Fruit fly (Drosophila melanogaster) whole organism, embryonic: ENCODE measurements around the gene CG13364.
A peak's percentile ranks its signal among the peaks of the same experiment; 100 is the strongest.

ENCODE experiments used
- CG11398 ChIP-seq: fragments of 200-800 bp; sonication (Bioruptor generic); optimal IDR thresholded peaks from 2 replicates; lab custom pipeline; 2016; ENCODE audit warnings: missing biosample characterization, missing genetic modification characterization
- CG12219 ChIP-seq: fragments of 200-800 bp; sonication (Bioruptor generic); optimal IDR thresholded peaks from 3 replicates; lab custom pipeline; 2018; ENCODE audit warnings: missing biosample characterization, mild to moderate bottlenecking, missing genetic modification characterization
- CG13624 ChIP-seq: fragments of 200-800 bp; sonication (Bioruptor generic); optimal IDR thresholded peaks from 2 replicates; lab custom pipeline; 2016; ENCODE audit warnings: missing biosample characterization, missing genetic modification characterization
- CG14441 ChIP-seq: fragments of 200-800 bp; sonication (Bioruptor generic); IDR thresholded peaks from 2 replicates; pipeline ENCODE4 v1.3.6; 2022; ENCODE audit warnings: missing biosample characterization, missing genetic modification characterization
- CG14667 ChIP-seq: fragments of 200-800 bp; sonication (Bioruptor generic); IDR thresholded peaks from 2 replicates; pipeline ENCODE4 v1.3.6; 2022; ENCODE audit warnings: missing biosample characterization, missing genetic modification characterization
- CG15073 ChIP-seq: fragments of 200-800 bp; sonication (Bioruptor generic); optimal IDR thresholded peaks from 2 replicates; lab custom pipeline; 2016; ENCODE audit warnings: missing biosample characterization, missing genetic modification characterization
- CG15514 ChIP-seq: fragments of 200-800 bp; sonication (Bioruptor generic); optimal IDR thresholded peaks from 3 replicates; lab custom pipeline; 2017; ENCODE audit warnings: missing biosample characterization, missing genetic modification characterization, mild to moderate bottlenecking, moderate library complexity, missing genetic modification reagents
- CG17829 ChIP-seq: fragments of 200-800 bp; optimal IDR thresholded peaks from 2 replicates; lab custom pipeline; 2019; ENCODE audit warnings: missing biosample characterization, mild to moderate bottlenecking, missing genetic modification characterization, moderate library complexity
- CG2129 ChIP-seq: fragments of 200-800 bp; sonication (Bioruptor generic); IDR thresholded peaks from 2 replicates; pipeline ENCODE4 v1.3.6; 2022; ENCODE audit warnings: missing biosample characterization, missing genetic modification characterization; ENCODE audit not compliant: partially characterized antibody
- CG2199 ChIP-seq: fragments of 200-800 bp; sonication (Bioruptor generic); IDR thresholded peaks from 3 replicates; pipeline ENCODE4 v1.3.6; 2022; ENCODE audit warnings: missing biosample characterization, missing genetic modification characterization
- CG2889 ChIP-seq: fragments of 200-800 bp; sonication (Bioruptor generic); IDR thresholded peaks from 3 replicates; pipeline ENCODE4 v1.3.6; 2022; ENCODE audit warnings: missing biosample characterization, missing genetic modification characterization
- CG34376 ChIP-seq: fragments of 200-800 bp; sonication (Bioruptor generic); optimal IDR thresholded peaks from 2 replicates; lab custom pipeline; 2018; ENCODE audit warnings: missing biosample characterization, mild to moderate bottlenecking, missing genetic modification characterization
- CG4820 ChIP-seq: fragments of 200-800 bp; sonication (Bioruptor generic); optimal IDR thresholded peaks from 3 replicates; lab custom pipeline; 2016; ENCODE audit warnings: missing biosample characterization, missing genetic modification characterization
- CG5180 ChIP-seq: fragments of 200-800 bp; sonication (Bioruptor generic); optimal IDR thresholded peaks from 3 replicates; lab custom pipeline; 2017; ENCODE audit warnings: missing biosample characterization, missing genetic modification characterization, mild to moderate bottlenecking, moderate library complexity, missing genetic modification reagents
- CG7839 ChIP-seq: fragments of 200-800 bp; sonication (Bioruptor generic); optimal IDR thresholded peaks from 3 replicates; lab custom pipeline; 2018; ENCODE audit warnings: missing biosample characterization, mild to moderate bottlenecking, missing genetic modification characterization, moderate library complexity
- CG8281 ChIP-seq: fragments of 200-800 bp; sonication (Bioruptor generic); optimal IDR thresholded peaks from 2 replicates; lab custom pipeline; 2018; ENCODE audit warnings: missing biosample characterization, mild to moderate bottlenecking, missing genetic modification characterization, moderate library complexity
- CG9797 ChIP-seq: fragments of 200-800 bp; sonication (Bioruptor generic); optimal IDR thresholded peaks from 3 replicates; lab custom pipeline; 2018; ENCODE audit warnings: missing biosample characterization, mild to moderate bottlenecking, missing genetic modification characterization
- D19A ChIP-seq: fragments of 200-800 bp; optimal IDR thresholded peaks from 3 replicates; lab custom pipeline; 2019; ENCODE audit warnings: missing biosample characterization, mild to moderate bottlenecking, missing genetic modification characterization, moderate library complexity
- Dfd ChIP-seq, 2 experiments: fragments of >200 bp; optimal IDR thresholded peaks; 2 replicates each; lab custom pipeline; 2017; ENCODE audit warnings: missing biosample characterization in 2 of 2, missing genetic modification characterization in 2 of 2
- Dll ChIP-seq: fragments of 200-800 bp; sonication (Bioruptor generic); IDR thresholded peaks from 4 replicates; pipeline ENCODE4 v1.3.6; 2022; ENCODE audit warnings: missing biosample characterization, missing genetic modification characterization; ENCODE audit not compliant: partially characterized antibody
- Doc2 ChIP-seq: fragments of 200-800 bp; sonication (Bioruptor generic); IDR thresholded peaks from 2 replicates; pipeline ENCODE4 v1.3.6; 2022; ENCODE audit warnings: missing biosample characterization, missing genetic modification characterization
- Drgx ChIP-seq: fragments of 200-800 bp; sonication (Bioruptor generic); IDR thresholded peaks from 2 replicates; pipeline ENCODE4 v1.3.6; 2022; ENCODE audit warnings: missing biosample characterization, missing genetic modification characterization
- E2f2 ChIP-seq: fragments of 200-800 bp; sonication (Bioruptor generic); IDR thresholded peaks from 2 replicates; pipeline ENCODE4 v1.3.6; 2022; ENCODE audit warnings: missing biosample characterization, missing genetic modification characterization
- Eip74EF ChIP-seq, 2 experiments: fragments of 200-800 bp in 1 of 2; fragments of >200 bp in 1 of 2; sonication (Bioruptor generic) in 1 of 2; optimal IDR thresholded peaks; 2 replicates each; lab custom pipeline; 2017 to 2019; ENCODE audit warnings: missing biosample characterization in 2 of 2, missing genetic modification characterization in 2 of 2, mild to moderate bottlenecking in 1 of 2, moderate library complexity in 1 of 2
- Gug ChIP-seq: fragments of 200-800 bp; sonication (Bioruptor generic); IDR thresholded peaks from 4 replicates; pipeline ENCODE4 v1.3.6; 2022; ENCODE audit warnings: missing biosample characterization, missing genetic modification characterization
- HmgD ChIP-seq: fragments of 200-800 bp; sonication (Bioruptor generic); optimal IDR thresholded peaks from 3 replicates; lab custom pipeline; 2016; ENCODE audit warnings: missing biosample characterization, missing genetic modification characterization
- HmgZ ChIP-seq: fragments of 200-800 bp; sonication (Bioruptor generic); optimal IDR thresholded peaks from 2 replicates; lab custom pipeline; 2018; ENCODE audit warnings: missing biosample characterization, mild to moderate bottlenecking, missing genetic modification characterization
- Hr3 ChIP-seq: fragments of 200-800 bp; sonication (Bioruptor generic); optimal IDR thresholded peaks from 3 replicates; lab custom pipeline; 2016; ENCODE audit warnings: missing biosample characterization, missing genetic modification characterization
- Mes4 ChIP-seq: fragments of 200-800 bp; sonication (Bioruptor generic); optimal IDR thresholded peaks from 2 replicates; lab custom pipeline; 2016; ENCODE audit warnings: missing biosample characterization, missing genetic modification characterization
- NC2α ChIP-seq: fragments of 200-800 bp; sonication (Bioruptor generic); optimal IDR thresholded peaks from 2 replicates; lab custom pipeline; 2016; ENCODE audit warnings: missing biosample characterization, missing genetic modification characterization
- Neu2 ChIP-seq: fragments of 200-800 bp; sonication (Bioruptor generic); optimal IDR thresholded peaks from 3 replicates; lab custom pipeline; 2016; ENCODE audit warnings: missing biosample characterization, missing genetic modification characterization, borderline replicate concordance
- Nf-YC ChIP-seq: fragments of 200-800 bp; optimal IDR thresholded peaks from 3 replicates; lab custom pipeline; 2019; ENCODE audit warnings: missing biosample characterization, mild to moderate bottlenecking, missing genetic modification characterization, moderate library complexity
- Poxn ChIP-seq: fragments of 200-800 bp; sonication (Bioruptor generic); IDR thresholded peaks from 2 replicates; pipeline ENCODE4 v1.3.6; 2022; ENCODE audit warnings: missing biosample characterization, missing genetic modification characterization
- Scr ChIP-seq: fragments of 200-800 bp; sonication (Bioruptor generic); IDR thresholded peaks from 2 replicates; pipeline ENCODE4 v1.3.6; 2022; ENCODE audit warnings: missing biosample characterization, missing genetic modification characterization; ENCODE audit not compliant: partially characterized antibody
- Usf ChIP-seq: fragments of 200-800 bp; sonication (Bioruptor generic); optimal IDR thresholded peaks from 2 replicates; lab custom pipeline; 2017; ENCODE audit warnings: missing genotype, missing biosample characterization, missing genetic modification characterization
- al ChIP-seq: fragments of 200-800 bp; sonication (Bioruptor generic); IDR thresholded peaks from 2 replicates; pipeline ENCODE4 v1.3.6; 2022; ENCODE audit warnings: missing biosample characterization, missing genetic modification characterization
- ash1 ChIP-seq: fragments of 200-800 bp; sonication (Bioruptor generic); optimal IDR thresholded peaks from 2 replicates; lab custom pipeline; 2018; ENCODE audit warnings: missing biosample characterization, mild to moderate bottlenecking, missing genetic modification characterization
- ato ChIP-seq: fragments of 200-800 bp; sonication (Bioruptor generic); IDR thresholded peaks from 2 replicates; pipeline ENCODE4 v1.3.6; 2022; ENCODE audit warnings: missing biosample characterization, missing genetic modification characterization; ENCODE audit not compliant: partially characterized antibody
- btn ChIP-seq: fragments of 200-800 bp; sonication (Bioruptor generic); optimal IDR thresholded peaks from 2 replicates; lab custom pipeline; 2016; ENCODE audit warnings: missing biosample characterization, missing genetic modification characterization
- ems ChIP-seq: fragments of 200-800 bp; sonication (Bioruptor generic); optimal IDR thresholded peaks from 3 replicates; lab custom pipeline; 2016; ENCODE audit warnings: missing biosample characterization, missing genetic modification characterization
- gfzf ChIP-seq: fragments of 200-800 bp; sonication (Bioruptor generic); optimal IDR thresholded peaks from 2 replicates; lab custom pipeline; 2016; ENCODE audit warnings: missing biosample characterization, mild to moderate bottlenecking, missing genetic modification characterization, moderate library complexity
- otp ChIP-seq: fragments of 200-800 bp; sonication (Bioruptor generic); IDR thresholded peaks from 3 replicates; pipeline ENCODE4, ENCODE4 v1.3.6; 2022; ENCODE audit warnings: missing biosample characterization, missing genetic modification characterization
- pfk ChIP-seq: fragments of 200-800 bp; sonication (Bioruptor generic); optimal IDR thresholded peaks from 2 replicates; lab custom pipeline; 2018; ENCODE audit warnings: missing biosample characterization, mild to moderate bottlenecking, missing genetic modification characterization, moderate library complexity
- pzg ChIP-seq: fragments of 200-800 bp; sonication (Bioruptor generic); optimal IDR thresholded peaks from 3 replicates; lab custom pipeline; 2018; ENCODE audit warnings: missing biosample characterization, mild to moderate bottlenecking, missing genetic modification characterization, moderate library complexity
- sr ChIP-seq: fragments of 200-800 bp; sonication (Bioruptor generic); IDR thresholded peaks from 3 replicates; pipeline ENCODE4 v1.3.6; 2022; ENCODE audit warnings: missing biosample characterization, missing genetic modification characterization
- tna ChIP-seq: fragments of 200-800 bp; sonication (Bioruptor generic); IDR thresholded peaks from 2 replicates; pipeline ENCODE4 v1.3.6; 2022; ENCODE audit warnings: missing biosample characterization, missing genetic modification characterization; ENCODE audit not compliant: partially characterized antibody
- ttk ChIP-seq: fragments of 200-800 bp; sonication (Bioruptor generic); IDR thresholded peaks from 2 replicates; pipeline ENCODE4 v2.1.2; 2022; ENCODE audit warnings: missing biosample characterization, missing genetic modification characterization
- tx ChIP-seq: fragments of 200-800 bp; sonication (Bioruptor generic); optimal IDR thresholded peaks from 2 replicates; lab custom pipeline; 2016; ENCODE audit warnings: missing biosample characterization, missing genetic modification characterization
- usp ChIP-seq: fragments of >200 bp; optimal IDR thresholded peaks from 2 replicates; lab custom pipeline; 2017; ENCODE audit warnings: missing biosample characterization, missing genetic modification characterization
- vvl ChIP-seq: fragments of 200-800 bp; sonication (Bioruptor generic); IDR thresholded peaks from 2 replicates; pipeline ENCODE4 v1.3.6; 2022; ENCODE audit warnings: missing biosample characterization, missing genetic modification characterization

Gene CG13364

dm6 chrX:635495-636142, 10.6 kb upstream of the CG13364 start, which contains the start of gene Dredd (continued):
- TF ChIP-seq CG4820 (GFP tag; lab: Kevin White, UChicago) = no peak
- TF ChIP-seq Scr (GFP tag; lab: Robert Waterston, UW) = peak; percentile 92
- TF ChIP-seq gfzf (GFP tag; lab: Kevin White, UChicago) = peak; percentile 61
- no peak for TF ChIP-seq CG12219 (GFP tag; lab: Kevin White, UChicago)
- TF ChIP-seq Dfd (GFP tag; optimal IDR thresholded peaks at IDR 0.05; lab: Kevin White, UChicago) = no peak
- TF ChIP-seq ato (GFP tag; lab: Robert Waterston, UW) = peak; percentile 73
- no peak for TF ChIP-seq al (GFP tag; lab: Robert Waterston, UW)
- TF ChIP-seq CG8281 (tag; lab: Kevin White, UChicago) = no peak
- no peak for TF ChIP-seq sr (GFP tag; lab: Robert Waterston, UW)
- TF ChIP-seq Hr3 (GFP tag; lab: Kevin White, UChicago) = no peak
- TF ChIP-seq D19A (tag; lab: Kevin White, UChicago) = no peak
- TF ChIP-seq CG14667 (GFP tag; lab: Robert Waterston, UW) = no peak
- peak; percentile 84 for TF ChIP-seq tna (GFP tag; lab: Robert Waterston, UW)
- TF ChIP-seq usp (GFP tag; lab: Kevin White, UChicago) = no peak
- TF ChIP-seq ttk = no peak
- no peak for TF ChIP-seq ems
- no peak for TF ChIP-seq btn (GFP tag; lab: Kevin White, UChicago)
- TF ChIP-seq Gug (GFP tag; lab: Robert Waterston, UW) = no peak
- no peak for TF ChIP-seq CG7839 (tag; lab: Kevin White, UChicago)
- TF ChIP-seq pfk = no peak
- TF ChIP-seq Usf (GFP tag; lab: Kevin White, UChicago) = no peak
- no peak for TF ChIP-seq CG11398 (GFP tag; lab: Kevin White, UChicago)
- no peak for TF ChIP-seq CG15073
- peak; percentile 61 for TF ChIP-seq CG15514 (GFP tag; lab: Kevin White, UChicago)
- TF ChIP-seq CG2889 (GFP tag; lab: Robert Waterston, UW) = no peak
- no peak for TF ChIP-seq Nf-YC (tag; lab: Kevin White, UChicago)
- peak; percentile 40; the same call in 1 of the 2 replicates for TF ChIP-seq E2f2 (GFP tag; lab: Robert Waterston, UW)
- no peak for TF ChIP-seq Eip74EF (GFP tag; optimal IDR thresholded peaks at IDR 0.05; lab: Kevin White, UChicago)
- no peak for TF ChIP-seq ash1 (GFP tag; lab: Kevin White, UChicago)
- no peak for TF ChIP-seq Mes4 (GFP tag; lab: Kevin White, UChicago)
- no peak for TF ChIP-seq Drgx (GFP tag; lab: Robert Waterston, UW)
- peak; percentile 22 for TF ChIP-seq Neu2 (GFP tag; lab: Kevin White, UChicago)
- 0 out of 2 replicates have a peak, but pooled peaks have one; percentile 10 for TF ChIP-seq CG14441 (GFP tag; lab: Robert Waterston, UW)
- TF ChIP-seq CG17829 (tag; lab: Kevin White, UChicago) = peak; percentile 79
- no peak for TF ChIP-seq HmgZ (tag; lab: Kevin White, UChicago)
- 0 out of 3 replicates have a peak, but pooled peaks have one; percentile 19 for TF ChIP-seq CG2199 (GFP tag; lab: Robert Waterston, UW)
- no peak for TF ChIP-seq tx (GFP tag; lab: Kevin White, UChicago)
- TF ChIP-seq NC2α (GFP tag; lab: Kevin White, UChicago) = no peak
- peak; percentile 93 for TF ChIP-seq Dll
- no peak for TF ChIP-seq otp (GFP tag; lab: Robert Waterston, UW)
- TF ChIP-seq Poxn (GFP tag; lab: Robert Waterston, UW) = no peak
- peak; percentile 80 for TF ChIP-seq pzg (GFP tag; lab: Kevin White, UChicago)
- no peak for TF ChIP-seq CG13624
- TF ChIP-seq CG34376 (GFP tag; lab: Kevin White, UChicago) = peak; percentile 19
- TF ChIP-seq Doc2 = no peak
- TF ChIP-seq vvl (GFP tag; lab: Robert Waterston, UW) = 0 out of 2 replicates have a peak, but pooled peaks have one; percentile 19
- peak; percentile 73 for TF ChIP-seq CG2129 (GFP tag; lab: Robert Waterston, UW)
- no peak for TF ChIP-seq CG5180 (GFP tag; lab: Kevin White, UChicago)
- peak; percentile 56 for TF ChIP-seq CG9797 (GFP tag; lab: Kevin White, UChicago)
- TF ChIP-seq HmgD (GFP tag; lab: Kevin White, UChicago) = no peak
